Fruit fly (Drosophila melanogaster) whole organism, wandering third instar larva: Measurements from ENCODE around the gene Hk.

Experiments used
- Abd-B ChIP-seq: fragments of >200 bp; optimal IDR thresholded peaks from 2 replicates; lab custom pipeline; 2017; ENCODE audit warnings: missing biosample characterization, missing genetic modification characterization
- CG32264 ChIP-seq: fragments of 200-800 bp; sonication (Bioruptor generic); optimal IDR thresholded peaks from 2 replicates; lab custom pipeline; 2016; ENCODE audit warnings: missing biosample characterization, missing genetic modification characterization
- CG9705 ChIP-seq: fragments of 200-800 bp; sonication (Bioruptor generic); optimal IDR thresholded peaks from 2 replicates; lab custom pipeline; 2018; ENCODE audit warnings: missing biosample characterization, mild to moderate bottlenecking, missing genetic modification characterization
- CrebA ChIP-seq: fragments of 200-800 bp; sonication (Bioruptor generic); optimal IDR thresholded peaks from 2 replicates; lab custom pipeline; 2016; ENCODE audit warnings: missing biosample characterization, mild to moderate bottlenecking, missing genetic modification characterization, borderline replicate concordance
- Dfd ChIP-seq: fragments of >200 bp; optimal IDR thresholded peaks from 2 replicates; lab custom pipeline; 2017; ENCODE audit warnings: missing biosample characterization, missing genetic modification characterization
- Dif ChIP-seq: fragments of 200-275, 200-300 bp; sonication (Bioruptor generic); optimal IDR thresholded peaks from 2 replicates; lab custom pipeline; 2018; ENCODE audit warnings: missing biosample characterization, missing genetic modification characterization; ENCODE audit not compliant: partially characterized antibody
- GATAd ChIP-seq: sonication (Bioruptor generic); optimal IDR thresholded peaks from 2 replicates; lab custom pipeline; 2016; ENCODE audit warnings: missing biosample characterization, missing genetic modification characterization
- HLH106 ChIP-seq: fragments of 200-800 bp; optimal IDR thresholded peaks from 3 replicates; lab custom pipeline; 2019; ENCODE audit warnings: missing biosample characterization, mild to moderate bottlenecking, missing genetic modification characterization, moderate library complexity
- Hnf4 ChIP-seq: fragments of 200-800 bp; sonication (Bioruptor generic); optimal IDR thresholded peaks from 2 replicates; lab custom pipeline; 2016; ENCODE audit warnings: missing biosample characterization, mild to moderate bottlenecking, missing genetic modification characterization
- Hr78 ChIP-seq: fragments of >200 bp; optimal IDR thresholded peaks from 2 replicates; lab custom pipeline; 2017; ENCODE audit warnings: missing biosample characterization, missing genetic modification characterization
- Hr83 ChIP-seq: fragments of 200-300 bp; sonication (Bioruptor generic); optimal IDR thresholded peaks from 2 replicates; lab custom pipeline; 2016; ENCODE audit warnings: missing biosample characterization, mild to moderate bottlenecking, missing genetic modification characterization, moderate library complexity; ENCODE audit not compliant: poor library complexity, severe bottlenecking
- Jra ChIP-seq: sonication (Bioruptor generic); optimal IDR thresholded peaks from 2 replicates; lab custom pipeline; 2016; ENCODE audit warnings: missing biosample characterization, missing genetic modification characterization
- Mio ChIP-seq: sonication (Bioruptor generic); optimal IDR thresholded peaks from 2 replicates; lab custom pipeline; 2016; ENCODE audit warnings: missing biosample characterization, missing genetic modification characterization
- Myc ChIP-seq: fragments of >200 bp; optimal IDR thresholded peaks from 2 replicates; lab custom pipeline; 2017
- N ChIP-seq: fragments of >200 bp; optimal IDR thresholded peaks from 2 replicates; lab custom pipeline; 2018; ENCODE audit warnings: missing biosample characterization, missing external identifiers, missing genetic modification characterization
- OdsH ChIP-seq: fragments of 200-800 bp; sonication (Bioruptor generic); optimal IDR thresholded peaks from 2 replicates; lab custom pipeline; 2016; ENCODE audit warnings: missing biosample characterization, mild to moderate bottlenecking, missing genetic modification characterization
- Rel ChIP-seq, 2 experiments: fragments of 200-800 bp; sonication (Bioruptor generic) in 1 of 2; optimal IDR thresholded peaks; 2 replicates in 1 of 2; 3 replicates in 1 of 2; lab custom pipeline; 2016 to 2019; ENCODE audit warnings: mild to moderate bottlenecking in 2 of 2, missing biosample characterization in 2 of 2, missing genetic modification characterization in 2 of 2, moderate library complexity in 1 of 2
- Sp1 ChIP-seq: fragments of 200-800 bp; sonication (Bioruptor generic); optimal IDR thresholded peaks from 3 replicates; lab custom pipeline; 2019; ENCODE audit warnings: missing biosample characterization, mild to moderate bottlenecking, missing genetic modification characterization, moderate library complexity
- Vsx2 ChIP-seq: fragments of 200-300, 225-300 bp; sonication (Bioruptor generic); optimal IDR thresholded peaks from 2 replicates; lab custom pipeline; 2018; ENCODE audit warnings: missing biosample characterization, missing genetic modification characterization; ENCODE audit not compliant: partially characterized antibody
- br ChIP-seq: fragments of 200-800 bp; sonication (Bioruptor generic); optimal IDR thresholded peaks from 2 replicates; lab custom pipeline; 2016; ENCODE audit warnings: missing biosample characterization, missing genetic modification characterization
- brk ChIP-seq: fragments of 200-800 bp; sonication (Bioruptor generic); optimal IDR thresholded peaks from 2 replicates; lab custom pipeline; 2016; ENCODE audit warnings: missing biosample characterization, mild to moderate bottlenecking, missing genetic modification characterization
- dl ChIP-seq, 2 experiments: fragments of 175-275, 200-275 bp in 1 of 2; fragments of 200-275 bp in 1 of 2; sonication (Bioruptor generic); optimal IDR thresholded peaks; lab custom pipeline; 2018; ENCODE audit warnings: mild to moderate bottlenecking in 2 of 2, missing biosample characterization in 2 of 2, missing genetic modification characterization in 2 of 2, moderate library complexity in 2 of 2; ENCODE audit not compliant: partially characterized antibody in 2 of 2, insufficient read depth in 1 of 2
- dmrt93B ChIP-seq: fragments of 200-800 bp; sonication (Bioruptor generic); optimal IDR thresholded peaks from 2 replicates; lab custom pipeline; 2018; ENCODE audit warnings: missing biosample characterization, mild to moderate bottlenecking, missing genetic modification characterization
- dsf ChIP-seq: sonication (Bioruptor generic); optimal IDR thresholded peaks from 2 replicates; lab custom pipeline; 2016; ENCODE audit warnings: missing biosample characterization, missing genetic modification characterization, borderline replicate concordance
- ey ChIP-seq: fragments of 200-800 bp; sonication (Bioruptor generic); optimal IDR thresholded peaks from 2 replicates; lab custom pipeline; 2016; ENCODE audit warnings: missing biosample characterization, missing genetic modification characterization
- foxo ChIP-seq, 2 experiments: fragments of 200-800 bp; sonication (Bioruptor generic); optimal IDR thresholded peaks; 2 replicates in 1 of 2; 3 replicates in 1 of 2; lab custom pipeline; 2016 to 2017; ENCODE audit warnings: missing biosample characterization in 2 of 2, missing genetic modification characterization in 2 of 2
- fru ChIP-seq: fragments of 200-800 bp; sonication (Bioruptor generic); optimal IDR thresholded peaks from 3 replicates; lab custom pipeline; 2016; ENCODE audit warnings: missing biosample characterization, mild to moderate bottlenecking, missing genetic modification characterization
- h ChIP-seq: fragments of 200-800 bp; sonication (Bioruptor generic); optimal IDR thresholded peaks from 3 replicates; lab custom pipeline; 2016; ENCODE audit warnings: missing biosample characterization, mild to moderate bottlenecking, missing genetic modification characterization
- jim ChIP-seq: fragments of 175-275, 200-325 bp; sonication (Bioruptor generic); optimal IDR thresholded peaks from 2 replicates; lab custom pipeline; 2016; ENCODE audit warnings: missing biosample characterization, mild to moderate bottlenecking, missing genetic modification characterization
- lola ChIP-seq: fragments of >200 bp; optimal IDR thresholded peaks from 2 replicates; lab custom pipeline; 2017; ENCODE audit warnings: missing biosample characterization, missing genetic modification characterization
- pan ChIP-seq: fragments of >200 bp; optimal IDR thresholded peaks from 2 replicates; lab custom pipeline; 2017
- psq ChIP-seq: fragments of 200-800 bp; sonication (Bioruptor generic); optimal IDR thresholded peaks from 3 replicates; lab custom pipeline; 2017; ENCODE audit warnings: missing biosample characterization, mild to moderate bottlenecking, missing genetic modification characterization, moderate library complexity
- rgr ChIP-seq: fragments of 200-800 bp; sonication (Bioruptor generic); optimal IDR thresholded peaks from 3 replicates; lab custom pipeline; 2016; ENCODE audit warnings: missing biosample characterization, mild to moderate bottlenecking, missing genetic modification characterization
- sage ChIP-seq: fragments of 200-800 bp; sonication (Bioruptor generic); optimal IDR thresholded peaks from 2 replicates; lab custom pipeline; 2016; ENCODE audit warnings: missing biosample characterization, mild to moderate bottlenecking, missing genetic modification characterization
- sv ChIP-seq: fragments of 200-800 bp; sonication (Bioruptor generic); optimal IDR thresholded peaks from 3 replicates; lab custom pipeline; 2016; ENCODE audit warnings: missing biosample characterization, missing genetic modification characterization
- tai ChIP-seq: sonication (Bioruptor generic); optimal IDR thresholded peaks from 2 replicates; lab custom pipeline; 2016; ENCODE audit warnings: missing biosample characterization, missing genetic modification characterization
- usp ChIP-seq: fragments of >200 bp; optimal IDR thresholded peaks from 2 replicates; lab custom pipeline; 2017; ENCODE audit warnings: missing biosample characterization, missing genetic modification characterization
- woc ChIP-seq: sonication (Bioruptor generic); optimal IDR thresholded peaks from 2 replicates; lab custom pipeline; 2016; ENCODE audit warnings: missing biosample characterization, mild to moderate bottlenecking, missing genetic modification characterization

Hk gene

dm6 chrX:10263165-10263956 is at the start of gene Hk:
Gene Hk (minus strand): TSS chrX:10263485.
- TF ChIP-seq woc (GFP tag; lab: Kevin White, UChicago): no peak
- peak; percentile 35 for TF ChIP-seq Hnf4 (GFP tag; lab: Kevin White, UChicago)
- TF ChIP-seq usp: no peak
- TF ChIP-seq ey (GFP tag; lab: Kevin White, UChicago): peak; percentile 75
- TF ChIP-seq Sp1 (GFP tag; lab: Kevin White, UChicago): peak; percentile 65
- peak; percentile 70 for TF ChIP-seq br (GFP tag; lab: Kevin White, UChicago)
- TF ChIP-seq CG32264 (GFP tag; lab: Kevin White, UChicago): peak; percentile 32
- no peak for TF ChIP-seq CrebA (GFP tag; lab: Kevin White, UChicago)
- no peak for TF ChIP-seq Jra (GFP tag; lab: Kevin White, UChicago)
- no peak for TF ChIP-seq brk
- peak; percentile 29 for TF ChIP-seq sv (GFP tag; lab: Kevin White, UChicago)
- peak; percentile 19 for TF ChIP-seq dmrt93B (GFP tag; lab: Kevin White, UChicago)
- peak; percentile 79 for TF ChIP-seq rgr (GFP tag; lab: Kevin White, UChicago)
- no peak for TF ChIP-seq jim (GFP tag; lab: Kevin White, UChicago)
- TF ChIP-seq tai (GFP tag; lab: Kevin White, UChicago): no peak
- no peak for TF ChIP-seq dsf
- TF ChIP-seq fru (GFP tag; lab: Kevin White, UChicago): peak; percentile 78
- TF ChIP-seq N (GFP tag; lab: Kevin White, UChicago): no peak
- peak; percentile 36 for TF ChIP-seq HLH106 (tag; lab: Kevin White, UChicago)
- TF ChIP-seq Mio (GFP tag; lab: Kevin White, UChicago): no peak
- no peak for TF ChIP-seq Dfd (GFP tag; lab: Kevin White, UChicago)
- TF ChIP-seq sage (GFP tag; lab: Kevin White, UChicago): peak; percentile 22
- no peak for TF ChIP-seq Hr78 (GFP tag; lab: Kevin White, UChicago)
- no peak for TF ChIP-seq lola (GFP tag; lab: Kevin White, UChicago)
- peak; percentile 33 for TF ChIP-seq psq
- no peak for TF ChIP-seq Abd-B (GFP tag; lab: Kevin White, UChicago)
- TF ChIP-seq Rel (GFP tag; optimal IDR thresholded peaks at IDR 0.05; lab: Kevin White, UChicago): no peak
- TF ChIP-seq Rel (tag; optimal IDR thresholded peaks at IDR 0.05; lab: Kevin White, UChicago): no peak
- peak; percentile 83 for TF ChIP-seq h (GFP tag; lab: Kevin White, UChicago)
- TF ChIP-seq Vsx2 (GFP tag; lab: Kevin White, UChicago): no peak
- TF ChIP-seq foxo (GFP tag; optimal IDR thresholded peaks at IDR 0.05; lab: Kevin White, UChicago): peak in 1 of 2 experiments; percentile 73
- TF ChIP-seq CG9705 (GFP tag; lab: Kevin White, UChicago): no peak
- TF ChIP-seq OdsH: peak; percentile 64
- TF ChIP-seq Dif (GFP tag; lab: Kevin White, UChicago): no peak
- no peak for TF ChIP-seq Hr83 (GFP tag; lab: Kevin White, UChicago)
- TF ChIP-seq GATAd (GFP tag; lab: Kevin White, UChicago): no peak
- TF ChIP-seq pan: no peak
- TF ChIP-seq dl (GFP tag; optimal IDR thresholded peaks at IDR 0.05; lab: Kevin White, UChicago; ENCODE audit: insufficient read depth in 1 of 2, partially characterized antibody in 2 of 2): no peak
- TF ChIP-seq Myc (lab: Kevin White, UChicago): no peak
- TF ChIP-seq, all 38 proteins: peak for 15

dm6 chrX:10308996-10309395 is 45.7 kb upstream of the Hk start:
- TF ChIP-seq Sp1 (GFP tag; lab: Kevin White, UChicago): no peak
- TF ChIP-seq sv (GFP tag; lab: Kevin White, UChicago): no peak
- TF ChIP-seq tai (GFP tag; lab: Kevin White, UChicago): no peak
- peak; percentile 50 for TF ChIP-seq Dif (GFP tag; lab: Kevin White, UChicago)
- no peak for TF ChIP-seq sage (GFP tag; lab: Kevin White, UChicago)
- TF ChIP-seq dl (GFP tag; optimal IDR thresholded peaks at IDR 0.05; lab: Kevin White, UChicago; ENCODE audit: insufficient read depth in 1 of 2, partially characterized antibody in 2 of 2): no peak
- no peak for TF ChIP-seq OdsH
